Fruit fly (Drosophila melanogaster) S2 (cell line): ENCODE measurements around the gene CG31191.

ENCODE experiments used
- CG8478 ChIP-seq: fragments of >200 bp; optimal IDR thresholded peaks from 2 replicates; lab custom pipeline; 2018
- CTCF ChIP-seq, 2 experiments: fragments of >200 bp; optimal IDR thresholded peaks; 2 replicates each; lab custom pipeline; 2018

DNA sequence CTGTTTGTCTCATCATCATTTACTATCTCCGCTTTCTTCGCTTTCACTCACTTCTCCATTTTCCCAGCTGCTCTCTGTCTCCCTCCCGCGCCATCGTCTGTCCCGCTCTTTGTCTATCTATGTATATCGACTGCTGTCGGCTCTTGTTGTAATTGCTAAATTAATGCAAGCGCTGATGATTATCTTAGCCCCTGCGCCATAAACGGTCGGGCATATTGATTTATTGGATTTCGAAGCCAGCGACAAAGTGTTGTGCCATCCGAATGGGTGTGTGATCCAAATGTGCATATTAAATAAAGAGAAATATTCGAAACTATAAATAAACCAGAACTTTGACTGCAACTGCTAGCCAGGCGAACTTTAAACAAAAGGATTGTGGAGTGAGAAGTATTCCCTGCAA, 45.1 kb upstream of the CG31191 start:
- TF ChIP-seq CTCF (optimal IDR thresholded peaks at IDR 0.05; lab: Kevin White, UChicago), result no peak
- no peak for TF ChIP-seq CG8478 (lab: Kevin White, UChicago)
